Fruit fly (Drosophila melanogaster) whole organism, wandering third instar larva: ENCODE measurements around the gene dre4.

ENCODE experiments used
- br ChIP-seq: fragments of 200-800 bp; sonication (Bioruptor generic); optimal IDR thresholded peaks from 2 replicates; lab custom pipeline; 2016; ENCODE audit warnings: missing biosample characterization, missing genetic modification characterization
- foxo ChIP-seq, 2 experiments: fragments of 200-800 bp; sonication (Bioruptor generic); optimal IDR thresholded peaks; 2 replicates in 1 of 2; 3 replicates in 1 of 2; lab custom pipeline; 2016 to 2017; ENCODE audit warnings: missing biosample characterization in 2 of 2, missing genetic modification characterization in 2 of 2
- jim ChIP-seq: fragments of 175-275, 200-325 bp; sonication (Bioruptor generic); optimal IDR thresholded peaks from 2 replicates; lab custom pipeline; 2016; ENCODE audit warnings: missing biosample characterization, mild to moderate bottlenecking, missing genetic modification characterization
- pan ChIP-seq: fragments of >200 bp; optimal IDR thresholded peaks from 2 replicates; lab custom pipeline; 2017
- tai ChIP-seq: sonication (Bioruptor generic); optimal IDR thresholded peaks from 2 replicates; lab custom pipeline; 2016; ENCODE audit warnings: missing biosample characterization, missing genetic modification characterization
- woc ChIP-seq: sonication (Bioruptor generic); optimal IDR thresholded peaks from 2 replicates; lab custom pipeline; 2016; ENCODE audit warnings: missing biosample characterization, mild to moderate bottlenecking, missing genetic modification characterization

DNA sequence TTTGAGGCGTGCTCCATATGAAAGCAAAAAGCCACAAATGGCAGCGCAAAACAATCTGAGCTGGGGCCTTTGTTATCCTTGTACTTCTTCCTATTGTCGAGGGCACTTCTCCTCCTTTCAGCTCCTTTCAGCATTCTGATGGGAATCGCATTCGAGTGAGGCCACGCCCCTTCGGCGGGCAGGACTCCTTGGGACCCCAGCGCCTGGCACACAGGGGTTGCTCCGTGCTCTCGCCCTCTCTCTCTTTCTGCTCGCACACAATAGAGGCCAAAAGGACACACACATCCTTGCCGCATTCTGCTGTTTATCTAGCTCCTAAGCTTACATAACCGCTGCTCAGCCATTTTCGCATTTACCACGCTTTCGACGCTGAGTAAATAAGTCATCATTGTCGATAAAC, 43.9 kb upstream of the dre4 start:
- TF ChIP-seq br (GFP tag; lab: Kevin White, UChicago) (no peak), jim (GFP tag; lab: Kevin White, UChicago) (no peak), foxo (GFP tag; optimal IDR thresholded peaks at IDR 0.05; lab: Kevin White, UChicago) (no peak), pan (no peak), tai (GFP tag; lab: Kevin White, UChicago) (no peak), woc (GFP tag; lab: Kevin White, UChicago) (no peak)
